Worm (Caenorhabditis elegans): ENCODE data around the gene ruvb-1.

Gene ruvb-1

DNA sequence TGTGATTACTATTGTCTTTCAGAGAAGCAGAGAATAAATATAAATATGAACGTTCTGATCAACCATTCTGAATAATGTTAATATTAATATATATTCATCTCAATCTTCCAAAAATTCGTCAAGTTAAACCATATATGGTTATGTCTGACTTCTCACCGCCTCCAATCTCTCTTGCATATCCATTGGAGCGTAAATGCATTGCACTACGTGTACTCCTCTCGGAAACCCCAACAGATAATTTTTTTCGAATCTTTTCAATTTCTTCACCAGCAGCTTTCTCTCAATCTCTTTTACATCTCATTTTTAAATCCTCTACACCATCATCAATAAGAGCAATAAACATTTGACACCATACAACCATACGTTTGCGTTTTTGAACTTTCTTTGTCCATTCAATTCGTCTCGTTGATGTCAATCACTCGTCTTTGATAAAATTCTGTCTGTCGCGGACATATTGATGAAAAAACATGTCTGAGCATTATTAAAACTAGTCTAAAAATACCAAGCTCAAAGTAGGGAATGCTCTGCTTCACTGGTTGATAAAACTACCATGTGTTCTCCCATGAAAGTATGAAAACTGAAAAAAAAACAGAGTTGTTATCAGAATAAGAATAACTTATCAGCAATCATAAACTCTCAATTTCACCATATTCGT lies 22.8 kb upstream of the ruvb-1 start (continued):
- TF ChIP-seq hif-1 (tag; optimal IDR thresholded peaks at IDR 0.05) (peak in 1 of 2 experiments; percentile 62), ztf-11 (tag; optimal IDR thresholded peaks at IDR 0.05) (no peak), T20F7.1 (GFP tag; optimal IDR thresholded peaks at IDR 0.05) (peak; percentile 56), daf-16 (GFP tag; optimal IDR thresholded peaks at IDR 0.05) (peak in 1 of 2 experiments; percentile 13), daf-16 (tag; optimal IDR thresholded peaks at IDR 0.05) (peak; percentile 55), hlh-11 (tag; optimal IDR thresholded peaks at IDR 0.05) (peak; percentile 75), dve-1 (tag; optimal IDR thresholded peaks at IDR 0.05; ENCODE audit: insufficient read depth) (peak; percentile 86)

DNA sequence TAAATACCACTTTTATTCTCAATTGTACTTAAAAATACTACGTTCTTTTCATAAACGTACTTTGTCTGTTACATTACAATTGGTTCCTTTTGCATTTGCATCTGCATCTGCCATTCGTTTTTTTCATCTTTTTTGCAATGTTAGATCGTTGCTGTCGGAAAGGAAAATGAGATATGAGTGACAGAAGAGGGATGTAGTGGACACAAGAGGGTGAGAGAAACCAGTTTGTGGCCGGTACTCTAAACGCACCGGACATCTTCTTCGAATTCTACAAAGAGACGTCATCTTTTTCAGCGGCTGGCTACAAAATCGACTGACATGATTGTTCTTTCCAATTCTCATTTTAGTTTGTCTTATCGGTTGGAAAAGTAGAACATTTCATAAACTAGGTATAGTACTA lies 22.1 kb upstream of the ruvb-1 start:
- TF ChIP-seq unc-62 (GFP tag; optimal IDR thresholded peaks at IDR 0.05 in 1 of 2) (peak in 1 of 2 experiments; percentile 98), unc-62 (tag; optimal IDR thresholded peaks at IDR 0.05) (no peak), T26A8.4 (GFP tag; IDR thresholded peaks at IDR 0.05) (no peak), Y5F2A.4 (GFP tag; optimal IDR thresholded peaks at IDR 0.05) (no peak), ztf-11 (tag; optimal IDR thresholded peaks at IDR 0.05) (no peak), mxl-3 (GFP tag; optimal IDR thresholded peaks at IDR 0.05) (peak; percentile 17), egl-27 (tag; optimal IDR thresholded peaks at IDR 0.05) (no peak), aha-1 (tag) (peak; percentile 48), F44E2.7 (GFP tag; IDR thresholded peaks at IDR 0.05) (no peak), nhr-48 (tag; optimal IDR thresholded peaks at IDR 0.05) (peak; percentile 66), nhr-28 (tag; optimal IDR thresholded peaks at IDR 0.05) (peak; percentile 89), daf-8 (GFP tag; IDR thresholded peaks at IDR 0.05) (no peak), nhr-10 (tag; optimal IDR thresholded peaks at IDR 0.05) (no peak), mdl-1 (tag; optimal IDR thresholded peaks at IDR 0.05) (peak in 1 of 2 experiments; percentile 41)

DNA sequence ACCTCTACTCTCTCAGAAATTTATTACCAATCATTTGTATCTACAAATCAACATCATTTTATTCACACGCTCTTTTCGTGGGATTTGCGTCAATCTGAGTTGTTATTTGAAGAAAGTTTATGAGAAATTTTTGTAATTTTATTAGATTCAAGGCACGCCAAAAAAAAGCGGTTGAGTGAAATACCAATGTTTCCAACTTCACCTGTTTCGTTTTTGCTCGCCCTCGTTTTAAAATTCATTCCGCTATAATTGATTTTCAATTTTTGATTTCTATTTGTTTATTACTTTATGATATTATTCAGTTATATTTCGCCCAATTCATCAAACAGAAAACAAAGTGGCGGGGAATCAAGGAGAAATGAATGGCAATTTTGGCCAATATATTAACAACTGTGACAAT lies 20.2 kb upstream of the ruvb-1 start, which contains the start of gene K08H10.10:
Gene K08H10.10, plus strand, starts transcription at position 301 of the 400 bp plus-strand sequence.
- no peak for TF ChIP-seq ama-1 (optimal IDR thresholded peaks at IDR 0.05)
- TF ChIP-seq F26F4.8 (GFP tag; conservative IDR thresholded peaks at IDR 0.05): no peak
- TF ChIP-seq nhr-41 (GFP tag; IDR thresholded peaks at IDR 0.05): no peak
- TF ChIP-seq cey-2 (tag; optimal IDR thresholded peaks at IDR 0.05; ENCODE audit: borderline replicate concordance, insufficient read depth): no peak
- TF ChIP-seq T26A8.4 (GFP tag; IDR thresholded peaks at IDR 0.05): no peak
- no peak for TF ChIP-seq mep-1 (tag; optimal IDR thresholded peaks at IDR 0.05)
- no peak for TF ChIP-seq lin-39 (tag; optimal IDR thresholded peaks at IDR 0.05)
- TF ChIP-seq ctbp-1 (GFP tag; IDR thresholded peaks at IDR 0.05): no peak
- no peak for TF ChIP-seq fos-1 (tag; optimal IDR thresholded peaks at IDR 0.05)
- TF ChIP-seq nhr-11 (tag; optimal IDR thresholded peaks at IDR 0.05): no peak
- no peak for TF ChIP-seq spr-3 (GFP tag; optimal IDR thresholded peaks at IDR 0.05)
- no peak for TF ChIP-seq nhr-10 (tag; optimal IDR thresholded peaks at IDR 0.05)
- TF ChIP-seq lim-7 (GFP tag; IDR thresholded peaks at IDR 0.05): no peak
- TF ChIP-seq mdl-1 (tag; optimal IDR thresholded peaks at IDR 0.05): no peak
- TF ChIP-seq dmd-8 (GFP tag; IDR thresholded peaks at IDR 0.05): no peak
- no peak for TF ChIP-seq jun-1 (tag; optimal IDR thresholded peaks at IDR 0.05)
- TF ChIP-seq ztf-11 (tag; optimal IDR thresholded peaks at IDR 0.05): no peak
- no peak for TF ChIP-seq T20F7.1 (GFP tag; optimal IDR thresholded peaks at IDR 0.05)
- TF ChIP-seq pha-4 (GFP tag; IDR thresholded peaks at IDR 0.05): no peak
- no peak for TF ChIP-seq pha-4 (tag; optimal IDR thresholded peaks at IDR 0.05)

DNA sequence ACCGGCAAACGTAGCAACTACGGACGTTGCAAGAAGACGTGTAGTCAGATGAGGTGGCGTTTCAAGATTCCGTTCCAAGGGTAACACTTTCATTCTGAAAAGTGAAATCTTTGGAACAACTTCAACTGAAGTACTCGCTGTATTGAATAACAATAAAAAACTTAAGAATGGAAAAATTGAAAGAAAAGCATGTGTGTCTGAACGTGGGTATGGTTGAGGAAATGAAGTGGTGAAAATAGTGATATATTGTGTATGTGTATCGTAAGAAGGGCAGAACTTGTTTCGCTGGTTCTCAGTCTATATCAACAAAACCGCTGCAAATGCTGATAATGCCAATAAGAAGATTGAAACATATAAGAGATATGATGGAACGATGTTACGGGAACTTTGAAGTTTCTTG lies 15.2 kb upstream of the ruvb-1 start, which contains the start of gene K08H10.6:
Gene K08H10.6, minus strand, starts transcription at position 101 of the 400 bp plus-strand sequence.
- no peak for TF ChIP-seq aly-2 (tag; optimal IDR thresholded peaks at IDR 0.05)
- TF ChIP-seq T20F7.1 (GFP tag; optimal IDR thresholded peaks at IDR 0.05): no peak
- no peak for TF ChIP-seq ceh-32 (tag; optimal IDR thresholded peaks at IDR 0.05; ENCODE audit: poor library complexity)
- no peak for TF ChIP-seq Y48G9A.11 (GFP tag; IDR thresholded peaks at IDR 0.05)
- no peak for TF ChIP-seq tra-1 (GFP tag; IDR thresholded peaks at IDR 0.05)
- TF ChIP-seq zfp-3 (GFP tag; conservative IDR thresholded peaks at IDR 0.05): no peak
- no peak for TF ChIP-seq hmg-1.1 (GFP tag; IDR thresholded peaks at IDR 0.05)
- TF ChIP-seq spr-1 (tag; optimal IDR thresholded peaks at IDR 0.05): no peak
- TF ChIP-seq hif-1 (tag; optimal IDR thresholded peaks at IDR 0.05): no peak
- no peak for TF ChIP-seq hlh-11 (tag; optimal IDR thresholded peaks at IDR 0.05)
- no peak for TF ChIP-seq madf-5 (GFP tag; IDR thresholded peaks at IDR 0.05)
- TF ChIP-seq ces-1 (GFP tag; optimal IDR thresholded peaks at IDR 0.05): no peak

All from whole organism, L4 larva.